2 worm cellular contexts compared by ENCODE assay signal in genomic region chrII:9891823-9892222, ce11.
TF ChIP-seq lines count a peak whose summit lies in the region.

No protein-coding gene starts in this region.

TF ChIP-seq in whole organism, L2 larva, 48 proteins besides CTCF, POLR2A, EP300 and RAD21 (continued from another document):
- TF ChIP-seq nhr-10 (tag; optimal IDR thresholded peaks at IDR 0.05; lab: Kevin White, UChicago) (no peak), ceh-16 (tag; optimal IDR thresholded peaks at IDR 0.05; lab: Kevin White, UChicago) (peak; percentile 83), unc-39 (tag; optimal IDR thresholded peaks at IDR 0.05; lab: Kevin White, UChicago) (no peak), aly-2 (tag; optimal IDR thresholded peaks at IDR 0.05; lab: Kevin White, UChicago) (no peak), lin-11 (tag; optimal IDR thresholded peaks at IDR 0.05; lab: Kevin White, UChicago) (no peak), ztf-4 (tag; optimal IDR thresholded peaks at IDR 0.05; lab: Kevin White, UChicago) (no peak), nhr-23 (tag; optimal IDR thresholded peaks at IDR 0.05; lab: Kevin White, UChicago) (no peak), ceh-82 (tag; optimal IDR thresholded peaks at IDR 0.05; lab: Kevin White, UChicago) (no peak), lsy-2 (tag; optimal IDR thresholded peaks at IDR 0.05; lab: Kevin White, UChicago) (no peak), zag-1 (tag; optimal IDR thresholded peaks at IDR 0.05; lab: Kevin White, UChicago) (no peak), nhr-77 (tag; optimal IDR thresholded peaks at IDR 0.05; lab: Kevin White, UChicago) (no peak)
TF ChIP-seq in whole organism, L2 larva: peak in this region for 5.

TF ChIP-seq in whole organism, L4 larva, 104 proteins besides CTCF, POLR2A, EP300 and RAD21 (continued from another document):
- peak; percentile 69 for TF ChIP-seq nhr-48 (tag; optimal IDR thresholded peaks at IDR 0.05; lab: Kevin White, UChicago)
- no peak for TF ChIP-seq daf-16 (GFP tag; optimal IDR thresholded peaks at IDR 0.05; lab: Kevin White, UChicago)
- TF ChIP-seq daf-16 (tag; optimal IDR thresholded peaks at IDR 0.05; lab: Kevin White, UChicago): peak; percentile 53
- peak; percentile 86 for TF ChIP-seq php-3 (GFP tag; IDR thresholded peaks at IDR 0.05; lab: Robert Waterston, UW)
- TF ChIP-seq ceh-28 (tag; optimal IDR thresholded peaks at IDR 0.05; lab: Kevin White, UChicago): no peak
- no peak for TF ChIP-seq spr-1 (tag; optimal IDR thresholded peaks at IDR 0.05; lab: Kevin White, UChicago)
- TF ChIP-seq madf-9 (GFP tag; conservative IDR thresholded peaks at IDR 0.05; lab: Robert Waterston, UW): no peak
- no peak for TF ChIP-seq lin-38 (GFP tag; IDR thresholded peaks at IDR 0.05; lab: Robert Waterston, UW)
- no peak for TF ChIP-seq daf-19 (GFP tag; conservative IDR thresholded peaks at IDR 0.05; lab: Robert Waterston, UW)
- TF ChIP-seq dmd-8 (GFP tag; IDR thresholded peaks at IDR 0.05; lab: Robert Waterston, UW): no peak
- TF ChIP-seq mxl-2 (GFP tag; conservative IDR thresholded peaks at IDR 0.05; lab: Robert Waterston, UW): no peak
- TF ChIP-seq egl-43 (GFP tag; IDR thresholded peaks at IDR 0.05; lab: Robert Waterston, UW): no peak
- TF ChIP-seq nhr-6 (tag; optimal IDR thresholded peaks at IDR 0.05; lab: Kevin White, UChicago): no peak
- TF ChIP-seq mep-1 (tag; optimal IDR thresholded peaks at IDR 0.05; lab: Kevin White, UChicago): no peak
- TF ChIP-seq lsy-2 (tag; optimal IDR thresholded peaks at IDR 0.05; lab: Kevin White, UChicago): peak in 1 of 2 experiments; percentile 5
- no peak for TF ChIP-seq gei-8 (GFP tag; optimal IDR thresholded peaks at IDR 0.05; lab: Kevin White, UChicago)
- TF ChIP-seq hmg-1.1 (GFP tag; IDR thresholded peaks at IDR 0.05; lab: Robert Waterston, UW): no peak
- no peak for TF ChIP-seq arid-1 (GFP tag; conservative IDR thresholded peaks at IDR 0.05; lab: Robert Waterston, UW)
- TF ChIP-seq ztf-7 (tag; optimal IDR thresholded peaks at IDR 0.05; lab: Kevin White, UChicago): no peak
- peak; percentile 79 for TF ChIP-seq tra-1 (GFP tag; IDR thresholded peaks at IDR 0.05; lab: Robert Waterston, UW)
- no peak for TF ChIP-seq unc-62 (GFP tag; optimal IDR thresholded peaks at IDR 0.05 in 1 of 2; lab: Kevin White, UChicago)
- no peak for TF ChIP-seq unc-62 (tag; optimal IDR thresholded peaks at IDR 0.05; lab: Kevin White, UChicago)
- no peak for TF ChIP-seq tag-97 (GFP tag; IDR thresholded peaks at IDR 0.05; lab: Robert Waterston, UW)
- peak; percentile 66 for TF ChIP-seq dve-1 (tag; optimal IDR thresholded peaks at IDR 0.05; lab: Kevin White, UChicago; ENCODE audit: insufficient read depth)
- TF ChIP-seq saeg-2 (GFP tag; IDR thresholded peaks at IDR 0.05; lab: Robert Waterston, UW): no peak
- TF ChIP-seq unc-39 (tag; optimal IDR thresholded peaks at IDR 0.05; lab: Kevin White, UChicago): no peak
- TF ChIP-seq zag-1 (tag; optimal IDR thresholded peaks at IDR 0.05; lab: Kevin White, UChicago): no peak
- TF ChIP-seq D1046.2 (GFP tag; IDR thresholded peaks at IDR 0.05; lab: Robert Waterston, UW): no peak
- TF ChIP-seq lin-15B (tag; optimal IDR thresholded peaks at IDR 0.05; lab: Kevin White, UChicago): no peak
- TF ChIP-seq aha-1 (tag; lab: Kevin White, UChicago): no peak
- no peak for TF ChIP-seq lin-39 (tag; optimal IDR thresholded peaks at IDR 0.05; lab: Kevin White, UChicago)
- TF ChIP-seq R02D3.7 (tag; optimal IDR thresholded peaks at IDR 0.05; lab: Kevin White, UChicago): no peak
- no peak for TF ChIP-seq dpl-1 (GFP tag; optimal IDR thresholded peaks at IDR 0.05; lab: Kevin White, UChicago)
- TF ChIP-seq F49E8.2 (tag; optimal IDR thresholded peaks at IDR 0.05; lab: Kevin White, UChicago; ENCODE audit: borderline replicate concordance): no peak
- TF ChIP-seq vab-7 (GFP tag; IDR thresholded peaks at IDR 0.05; lab: Robert Waterston, UW): no peak
- no peak for TF ChIP-seq Y5F2A.4 (GFP tag; optimal IDR thresholded peaks at IDR 0.05; lab: Kevin White, UChicago)
- peak; percentile 64 for TF ChIP-seq hlh-11 (tag; optimal IDR thresholded peaks at IDR 0.05; lab: Kevin White, UChicago)
- no peak for TF ChIP-seq T26A8.4 (GFP tag; IDR thresholded peaks at IDR 0.05; lab: Robert Waterston, UW)
- no peak for TF ChIP-seq skn-1 (tag; optimal IDR thresholded peaks at IDR 0.05; lab: Kevin White, UChicago)
- TF ChIP-seq zfp-2 (tag; optimal IDR thresholded peaks at IDR 0.05; lab: Kevin White, UChicago): no peak
- TF ChIP-seq daf-12 (tag; optimal IDR thresholded peaks at IDR 0.05; lab: Kevin White, UChicago): no peak
- no peak for TF ChIP-seq ztf-11 (tag; optimal IDR thresholded peaks at IDR 0.05; lab: Kevin White, UChicago)
- TF ChIP-seq snpc-1.2 (GFP tag; IDR thresholded peaks at IDR 0.05; lab: Robert Waterston, UW): no peak
- TF ChIP-seq mes-2 (tag; optimal IDR thresholded peaks at IDR 0.05; lab: Kevin White, UChicago; ENCODE audit: poor library complexity, severe bottlenecking): peak; percentile 28
- TF ChIP-seq madf-5 (GFP tag; IDR thresholded peaks at IDR 0.05; lab: Robert Waterston, UW): no peak
- no peak for TF ChIP-seq ceh-44 (GFP tag; IDR thresholded peaks at IDR 0.05; lab: Robert Waterston, UW)
- 0 out of 2 replicates have a peak, but pooled peaks have one; percentile 11 for TF ChIP-seq ceh-20 (GFP tag; IDR thresholded peaks at IDR 0.05; lab: Robert Waterston, UW)
- no peak for TF ChIP-seq hlh-30 (tag; optimal IDR thresholded peaks at IDR 0.05; lab: Kevin White, UChicago; ENCODE audit: insufficient read depth)
- no peak for TF ChIP-seq Y105C5A.15 (GFP tag; IDR thresholded peaks at IDR 0.05; lab: Robert Waterston, UW)
- no peak for TF ChIP-seq mdt-29 (GFP tag; IDR thresholded peaks at IDR 0.05; lab: Robert Waterston, UW)
- no peak for TF ChIP-seq lin-13 (GFP tag; optimal IDR thresholded peaks at IDR 0.05; lab: Kevin White, UChicago)
- TF ChIP-seq ZK546.5 (tag; optimal IDR thresholded peaks at IDR 0.05; lab: Kevin White, UChicago): no peak
- no peak for TF ChIP-seq nhr-25 (tag; optimal IDR thresholded peaks at IDR 0.05; lab: Kevin White, UChicago; ENCODE audit: borderline replicate concordance, insufficient read depth)
TF ChIP-seq in whole organism, L4 larva: peak in this region for 14.
